Worm (Caenorhabditis elegans) whole organism, mixed stage, embryonic: ENCODE data around the gene oac-29.

Experiments
- M03D4.4 ChIP-seq: sonication (generic microtip); optimal IDR thresholded peaks from 2 replicates; lab custom pipeline; 2017; ENCODE audit warnings: mild to moderate bottlenecking, missing genetic modification characterization, missing compliant biosample characterization
- bed-3 ChIP-seq: fragments of 200-800 bp; sonication (Bioruptor generic); optimal IDR thresholded peaks from 3 replicates; lab custom pipeline; 2018; ENCODE audit warnings: mild to moderate bottlenecking, missing genetic modification characterization, moderate library complexity, missing compliant biosample characterization
- blmp-1 ChIP-seq: fragments of 150-350 bp; optimal IDR thresholded peaks from 2 replicates; lab custom pipeline; 2014; ENCODE audit warnings: missing biosample characterization, missing genetic modification characterization
- ceh-43 ChIP-seq: fragments of 200-800 bp; sonication (Bioruptor generic); optimal IDR thresholded peaks from 2 replicates; lab custom pipeline; 2018; ENCODE audit warnings: mild to moderate bottlenecking, missing genetic modification characterization, moderate library complexity, missing compliant biosample characterization
- ceh-83 ChIP-seq: fragments of 200-800 bp; sonication (Bioruptor generic); optimal IDR thresholded peaks from 2 replicates; lab custom pipeline; 2018; ENCODE audit warnings: mild to moderate bottlenecking, missing genetic modification characterization, missing compliant biosample characterization
- cnd-1 ChIP-seq: fragments of 200-800 bp; sonication (Bioruptor generic); optimal IDR thresholded peaks from 2 replicates; lab custom pipeline; 2018; ENCODE audit warnings: mild to moderate bottlenecking, missing genetic modification characterization, missing compliant biosample characterization
- drap-1 ChIP-seq: fragments of 200-800 bp; sonication (Bioruptor generic); optimal IDR thresholded peaks from 3 replicates; lab custom pipeline; 2018; ENCODE audit warnings: mild to moderate bottlenecking, missing genetic modification characterization, missing compliant biosample characterization
- elt-1 ChIP-seq: sonication (generic microtip); optimal IDR thresholded peaks from 2 replicates; lab custom pipeline; 2017; ENCODE audit warnings: missing genetic modification characterization, mild to moderate bottlenecking, missing compliant biosample characterization, antibody characterized with exemption, moderate library complexity, borderline replicate concordance; ENCODE audit not compliant: insufficient read depth
- elt-3 ChIP-seq: fragments of 150-350 bp; optimal IDR thresholded peaks from 2 replicates; lab custom pipeline; 2014; ENCODE audit warnings: missing biosample characterization, missing genetic modification characterization
- ham-2 ChIP-seq: fragments of 200-800 bp; sonication (Bioruptor generic); optimal IDR thresholded peaks from 2 replicates; lab custom pipeline; 2018; ENCODE audit warnings: mild to moderate bottlenecking, missing genetic modification characterization, missing compliant biosample characterization
- hlh-1 ChIP-seq: fragments of 150-350 bp; optimal IDR thresholded peaks from 2 replicates; lab custom pipeline; 2014; ENCODE audit warnings: missing biosample characterization, missing genetic modification reagents, missing genetic modification characterization
- lin-13 ChIP-seq: fragments of 150-350 bp; optimal IDR thresholded peaks from 2 replicates; lab custom pipeline; 2014; ENCODE audit warnings: missing biosample characterization, missing genetic modification characterization
- lin-32 ChIP-seq: fragments of 200-800 bp; sonication (Bioruptor generic); optimal IDR thresholded peaks from 2 replicates; lab custom pipeline; 2018; ENCODE audit warnings: mild to moderate bottlenecking, missing genetic modification characterization, missing compliant biosample characterization
- lsy-2 ChIP-seq: fragments of 150-350 bp; optimal IDR thresholded peaks from 2 replicates; lab custom pipeline; 2014; ENCODE audit warnings: missing biosample characterization, missing genetic modification characterization
- mab-5 ChIP-seq: fragments of 150-350 bp; optimal IDR thresholded peaks from 2 replicates; lab custom pipeline; 2014; ENCODE audit warnings: missing biosample characterization, missing genetic modification characterization
- mls-2 ChIP-seq: sonication (generic microtip); optimal IDR thresholded peaks from 2 replicates; lab custom pipeline; 2016; ENCODE audit warnings: mild to moderate bottlenecking, missing genetic modification characterization, moderate library complexity, missing compliant biosample characterization
- nhr-12 ChIP-seq: fragments of 150-350 bp; optimal IDR thresholded peaks from 2 replicates; lab custom pipeline; 2014; ENCODE audit warnings: missing biosample characterization, missing genetic modification characterization
- nhr-2 ChIP-seq: fragments of 150-350 bp; optimal IDR thresholded peaks from 2 replicates; lab custom pipeline; 2014; ENCODE audit warnings: missing biosample characterization, missing genetic modification characterization
- nhr-237 ChIP-seq: fragments of 150-350 bp; optimal IDR thresholded peaks from 2 replicates; lab custom pipeline; 2014; ENCODE audit warnings: missing biosample characterization, missing genetic modification characterization
- nhr-28 ChIP-seq: fragments of 150-350 bp; optimal IDR thresholded peaks from 2 replicates; lab custom pipeline; 2014; ENCODE audit warnings: missing biosample characterization, missing genetic modification characterization
- nhr-76 ChIP-seq: sonication (generic microtip); optimal IDR thresholded peaks from 2 replicates; lab custom pipeline; 2017; ENCODE audit warnings: missing biosample characterization, missing genetic modification characterization
- pha-4 ChIP-seq: fragments of 150-350 bp; optimal IDR thresholded peaks from 2 replicates; lab custom pipeline; 2018; ENCODE audit warnings: missing biosample characterization, missing genetic modification reagents, missing genetic modification characterization
- sem-2 ChIP-seq: fragments of 200-800 bp; sonication (Bioruptor generic); optimal IDR thresholded peaks from 2 replicates; lab custom pipeline; 2018; ENCODE audit warnings: mild to moderate bottlenecking, missing genetic modification characterization, missing compliant biosample characterization
- snpc-4 ChIP-seq: fragments of 150-350 bp; optimal IDR thresholded peaks from 2 replicates; lab custom pipeline; 2014; ENCODE audit warnings: missing biosample characterization, missing genetic modification characterization
- sptf-1 ChIP-seq: sonication (generic microtip); optimal IDR thresholded peaks from 2 replicates; lab custom pipeline; 2017; ENCODE audit warnings: mild to moderate bottlenecking, missing genetic modification characterization, moderate library complexity, missing compliant biosample characterization
- tbx-8 ChIP-seq: fragments of 200-800 bp; sonication (Bioruptor generic); optimal IDR thresholded peaks from 2 replicates; lab custom pipeline; 2018; ENCODE audit warnings: mild to moderate bottlenecking, missing genetic modification characterization, moderate library complexity, missing compliant biosample characterization
- unc-120 ChIP-seq: sonication (generic microtip); optimal IDR thresholded peaks from 2 replicates; lab custom pipeline; 2017; ENCODE audit warnings: missing genetic modification characterization, missing compliant biosample characterization; ENCODE audit not compliant: poor library complexity, severe bottlenecking
- unc-39 ChIP-seq: fragments of 150-350 bp; optimal IDR thresholded peaks from 2 replicates; lab custom pipeline; 2014; ENCODE audit warnings: missing biosample characterization, missing genetic modification characterization
- ztf-11 ChIP-seq: fragments of 150-350 bp; optimal IDR thresholded peaks from 2 replicates; lab custom pipeline; 2014; ENCODE audit warnings: missing biosample characterization, missing genetic modification characterization

Gene oac-29

DNA sequence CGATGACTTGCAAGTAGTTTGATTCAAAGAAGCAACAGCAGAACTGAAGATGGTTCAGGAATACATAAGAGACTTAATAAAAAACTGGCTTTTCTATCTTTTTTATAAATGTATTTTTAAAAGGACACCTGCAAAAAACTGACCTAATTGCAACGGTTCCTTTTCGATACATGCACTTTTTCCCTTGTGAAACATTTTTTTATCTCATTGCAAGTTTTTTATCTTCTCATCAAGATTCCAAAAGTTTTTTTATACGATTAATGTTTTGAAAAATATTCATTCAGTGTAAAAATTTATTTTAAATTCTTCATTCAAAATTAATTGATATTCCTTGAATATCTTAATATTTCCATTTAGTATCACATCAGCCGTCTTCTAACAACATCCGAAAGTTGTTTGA is at the start of gene oac-29:
Gene oac-29, minus strand, starts transcription at position 101 of the 400 bp plus-strand sequence.
- TF ChIP-seq snpc-4 (tag; lab: Kevin White, UChicago), result no peak
- TF ChIP-seq nhr-76, result no peak
- TF ChIP-seq hlh-1, result no peak
- TF ChIP-seq tbx-8 (GFP tag; lab: Kevin White, UChicago), result no peak
- TF ChIP-seq ceh-83 (GFP tag; lab: Kevin White, UChicago), result no peak
- TF ChIP-seq ceh-43 (GFP tag; lab: Kevin White, UChicago), result no peak

DNA sequence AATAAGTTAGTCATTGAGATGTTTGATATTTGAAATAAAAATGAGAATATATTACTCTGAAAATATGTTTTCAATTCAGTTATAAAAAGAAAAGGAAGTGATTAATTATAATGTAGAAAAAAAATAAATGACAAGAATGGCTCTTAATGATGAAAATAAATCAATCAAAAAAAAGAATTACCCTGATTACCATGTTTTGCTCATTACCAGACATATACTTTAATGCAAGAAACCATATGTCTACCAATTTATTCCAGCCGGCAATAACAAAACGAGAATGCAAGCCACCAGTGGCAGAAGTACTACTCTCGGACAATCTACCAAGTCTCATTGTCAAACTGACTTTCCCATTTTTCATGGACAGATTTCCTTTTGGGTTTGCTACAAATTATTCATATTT is 48.3 kb upstream of the oac-29 start:
- TF ChIP-seq lin-32 (GFP tag; lab: Kevin White, UChicago), result no peak
- no peak for TF ChIP-seq pha-4
- no peak for TF ChIP-seq nhr-237 (tag; lab: Kevin White, UChicago)
- TF ChIP-seq nhr-76, result no peak
- TF ChIP-seq elt-1 (tag; lab: Kevin White, UChicago), result no peak
- TF ChIP-seq nhr-2 (tag; lab: Kevin White, UChicago), result no peak
- no peak for TF ChIP-seq ceh-83 (GFP tag; lab: Kevin White, UChicago)
- no peak for TF ChIP-seq blmp-1 (tag; lab: Kevin White, UChicago)
- no peak for TF ChIP-seq lsy-2
- no peak for TF ChIP-seq sptf-1 (tag; lab: Kevin White, UChicago)
- no peak for TF ChIP-seq nhr-12 (tag; lab: Kevin White, UChicago)
- no peak for TF ChIP-seq elt-3

DNA sequence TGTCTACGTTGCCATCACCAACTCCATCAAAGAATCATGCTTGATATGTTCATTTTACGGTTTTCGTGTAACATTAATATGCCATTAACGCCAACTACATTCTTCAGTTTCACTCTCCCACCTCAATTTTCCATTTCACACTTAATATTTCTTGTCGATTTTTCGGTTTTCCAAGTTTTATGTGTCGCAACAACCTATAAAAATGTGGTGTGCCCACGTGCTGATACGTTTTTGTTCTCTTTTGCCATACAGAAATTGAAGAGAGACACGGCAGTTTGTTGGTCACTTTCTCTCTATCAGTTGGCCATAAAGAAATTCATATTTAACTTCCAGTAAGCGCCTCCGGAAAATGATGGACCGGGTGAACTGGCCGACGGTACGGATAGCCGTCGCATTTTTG is 47.2 kb upstream of the oac-29 start, which contains the start of gene cln-3.3:
Gene cln-3.3, plus strand, starts transcription at position 334 of the 400 bp plus-strand sequence.
- TF ChIP-seq pha-4 (no peak), nhr-28 (tag; lab: Kevin White, UChicago) (no peak), elt-3 (no peak), cnd-1 (tag; lab: Kevin White, UChicago) (no peak), drap-1 (no peak), M03D4.4 (tag; lab: Kevin White, UChicago) (no peak), sptf-1 (tag; lab: Kevin White, UChicago) (no peak), ztf-11 (tag; lab: Kevin White, UChicago) (no peak), lin-13 (no peak), nhr-2 (tag; lab: Kevin White, UChicago) (no peak), tbx-8 (GFP tag; lab: Kevin White, UChicago) (no peak), lsy-2 (no peak), nhr-237 (tag; lab: Kevin White, UChicago) (no peak), mab-5 (tag; lab: Kevin White, UChicago) (no peak)

DNA sequence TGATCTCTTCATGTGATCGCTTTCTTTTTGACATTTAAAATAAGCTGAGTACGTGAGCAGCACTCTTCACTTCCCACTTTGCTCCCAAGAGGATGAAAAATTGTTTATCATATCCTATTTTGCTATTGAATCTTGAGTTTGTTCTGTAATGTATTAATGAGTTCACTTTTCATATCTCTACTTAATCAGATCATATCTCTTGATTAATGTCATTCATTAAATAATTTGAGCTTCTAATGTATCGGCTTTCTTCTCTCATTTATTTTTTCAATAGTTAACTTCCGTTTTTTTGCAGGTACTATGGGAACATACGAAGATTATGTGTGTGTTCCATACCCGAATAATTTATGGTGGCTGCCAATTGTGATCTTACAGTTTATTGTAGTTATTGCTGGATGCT is 45.6 kb upstream of the oac-29 start, which contains the start of gene ZC190.2:
Gene ZC190.2, plus strand, starts transcription at position 301 of the 400 bp plus-strand sequence.
- TF ChIP-seq ham-2 (GFP tag; lab: Kevin White, UChicago) (no peak), nhr-12 (tag; lab: Kevin White, UChicago) (no peak), unc-120 (tag; lab: Kevin White, UChicago) (no peak), M03D4.4 (tag; lab: Kevin White, UChicago) (no peak), sem-2 (GFP tag; lab: Kevin White, UChicago) (no peak), elt-3 (no peak), bed-3 (GFP tag; lab: Kevin White, UChicago) (no peak), cnd-1 (tag; lab: Kevin White, UChicago) (no peak), ceh-43 (GFP tag; lab: Kevin White, UChicago) (no peak)

DNA sequence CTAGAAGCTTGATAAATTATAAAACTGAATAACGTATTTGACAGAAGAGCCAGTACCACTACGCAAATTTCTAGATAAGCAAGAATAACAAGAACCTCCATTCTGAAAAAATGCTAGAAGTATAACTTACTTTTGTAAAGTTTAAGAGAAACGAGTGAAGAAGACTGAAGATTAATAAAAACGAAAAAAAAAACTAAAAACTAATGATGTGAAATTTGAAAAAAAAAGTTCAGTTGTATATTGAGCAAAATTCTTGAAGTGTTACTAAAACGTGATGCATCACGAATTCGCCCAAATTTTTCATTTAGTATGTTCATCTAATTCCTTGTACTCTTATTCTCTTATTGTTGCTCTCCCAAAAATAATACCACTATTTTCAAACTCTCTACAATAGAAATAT is 41.7 kb upstream of the oac-29 start, which contains the start of gene ZC190.6:
Gene ZC190.6, minus strand, starts transcription at position 101 of the 400 bp plus-strand sequence.
- no peak for TF ChIP-seq nhr-237 (tag; lab: Kevin White, UChicago)
- no peak for TF ChIP-seq hlh-1
- no peak for TF ChIP-seq sptf-1 (tag; lab: Kevin White, UChicago)
- no peak for TF ChIP-seq unc-39 (tag; lab: Kevin White, UChicago)
- no peak for TF ChIP-seq nhr-12 (tag; lab: Kevin White, UChicago)
- TF ChIP-seq elt-1 (tag; lab: Kevin White, UChicago), result no peak

DNA sequence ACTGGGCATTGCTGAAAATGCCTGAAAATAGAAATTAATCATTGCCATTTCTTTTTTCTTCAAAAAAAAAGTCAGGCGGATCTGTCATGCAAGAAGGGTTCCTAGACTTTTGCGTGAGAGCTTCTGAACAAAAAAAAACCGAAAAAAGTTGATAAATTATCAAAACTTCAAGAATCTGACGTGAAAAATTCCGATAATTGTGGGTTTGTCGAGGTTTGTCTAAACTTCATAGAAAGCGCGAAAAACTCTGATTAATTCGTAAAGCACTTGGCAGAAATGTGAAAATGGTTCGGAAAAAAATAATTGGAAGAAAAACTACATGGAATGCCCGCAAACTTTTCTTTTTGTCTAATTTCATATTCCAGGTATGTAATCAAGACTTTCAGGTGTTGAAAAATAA is 38.0 kb upstream of the oac-29 start, which contains the start of gene ZC190.5:
Gene ZC190.5, minus strand, starts transcription at position 101 of the 400 bp plus-strand sequence.
- TF ChIP-seq mls-2 (no peak), nhr-2 (tag; lab: Kevin White, UChicago) (no peak)
- TF ChIP-seq, all 35 proteins: peak for 0
